Fruit fly (Drosophila melanogaster) Kc167 (cell line): ENCODE measurements around the gene dmt.
"Not testable (repeated sequence)": the region's sequence is repeated elsewhere in the genome, so short reads cannot be mapped to it uniquely, and the experiment has no call there.

Experiments
- Myc ChIP-seq: fragments of >200 bp; optimal IDR thresholded peaks from 2 replicates; lab custom pipeline; 2017; ENCODE audit warnings: missing external identifiers
- Sin3A ChIP-seq: fragments of >200 bp; optimal IDR thresholded peaks from 2 replicates; lab custom pipeline; 2018; ENCODE audit warnings: missing external identifiers
- h ChIP-seq: fragments of >200 bp; optimal IDR thresholded peaks from 3 replicates; lab custom pipeline; 2018; ENCODE audit warnings: missing external identifiers
- insv ChIP-seq: fragments of >200 bp; optimal IDR thresholded peaks from 3 replicates; lab custom pipeline; 2018; ENCODE audit warnings: missing external identifiers
- psq ChIP-seq: fragments of >200 bp; optimal IDR thresholded peaks from 2 replicates; lab custom pipeline; 2017; ENCODE audit warnings: missing external identifiers
- ttk ChIP-seq: sonication (Bioruptor generic); optimal IDR thresholded peaks from 2 replicates; lab custom pipeline; 2017; ENCODE audit warnings: missing external identifiers

The dmt gene

dm6 chr3R:9710886-9711285 is at the start of gene dmt, which contains the start of gene trbd:
dmt (plus strand) TSS chr3R:9711142.
trbd (minus strand) TSS chr3R:9711037.
- no peak for TF ChIP-seq psq (lab: Kevin White, UChicago)
- no peak for TF ChIP-seq Sin3A (lab: Kevin White, UChicago)
- TF ChIP-seq ttk (lab: Kevin White, UChicago), result no peak
- no peak for TF ChIP-seq h
- no peak for TF ChIP-seq Myc (lab: Kevin White, UChicago)
- no peak for TF ChIP-seq insv (lab: Kevin White, UChicago)

- TF ChIP-seq psq (lab: Kevin White, UChicago) (no peak), Myc (lab: Kevin White, UChicago) (no peak), ttk (lab: Kevin White, UChicago) (no peak), Sin3A (lab: Kevin White, UChicago) (no peak), insv (lab: Kevin White, UChicago) (no peak), h (no peak)
Observed at dm6 chr3R:9665405-9665804, 45.5 kb upstream of the dmt start.

- TF ChIP-seq h (no peak), Sin3A (lab: Kevin White, UChicago) (no peak), Myc (lab: Kevin White, UChicago) (no peak), psq (lab: Kevin White, UChicago) (no peak), ttk (lab: Kevin White, UChicago) (no peak), insv (lab: Kevin White, UChicago) (no peak)
Observed at dm6 chr3R:9673207-9673606, 37.7 kb upstream of the dmt start.

dm6 chr3R:9674196-9674693 is 36.7 kb upstream of the dmt start, which contains the start of gene Dhc1:
Dhc1 (minus strand) TSS chr3R:9674643.
- TF ChIP-seq Sin3A (lab: Kevin White, UChicago), result no peak
- no peak for TF ChIP-seq h
- TF ChIP-seq psq (lab: Kevin White, UChicago), result no peak
- no peak for TF ChIP-seq insv (lab: Kevin White, UChicago)
- TF ChIP-seq ttk (lab: Kevin White, UChicago), result no peak
- TF ChIP-seq Myc (lab: Kevin White, UChicago), result no peak

dm6 chr3R:9674968-9675573 is 35.9 kb upstream of the dmt start, which contains the start of gene Nepl12:
Nepl12 (plus strand) TSS chr3R:9675523.
- TF ChIP-seq psq (lab: Kevin White, UChicago) (no peak), insv (lab: Kevin White, UChicago) (no peak), Sin3A (lab: Kevin White, UChicago) (no peak), Myc (lab: Kevin White, UChicago) (no peak), ttk (lab: Kevin White, UChicago) (no peak), h (no peak)

- no peak for TF ChIP-seq h
Observed at dm6 chr3R:9677734-9678341, 33.1 kb upstream of the dmt start, which contains the start of gene p23. p23 (plus strand) TSS chr3R:9677927.

- TF ChIP-seq Myc (lab: Kevin White, UChicago), result no peak
- no peak for TF ChIP-seq insv (lab: Kevin White, UChicago)
- no peak for TF ChIP-seq Sin3A (lab: Kevin White, UChicago)
- TF ChIP-seq psq (lab: Kevin White, UChicago), result no peak
- TF ChIP-seq h, result no peak
- TF ChIP-seq ttk (lab: Kevin White, UChicago), result no peak
Observed at dm6 chr3R:9679746-9680145, 31.2 kb upstream of the dmt start, which contains the start of gene nmdyn-D7. nmdyn-D7 (plus strand) TSS chr3R:9679939.

dm6 chr3R:9683064-9683682 is 27.8 kb upstream of the dmt start:
- TF ChIP-seq ttk (lab: Kevin White, UChicago) (no peak), h (no peak), insv (lab: Kevin White, UChicago) (no peak), Myc (lab: Kevin White, UChicago) (no peak), Sin3A (lab: Kevin White, UChicago) (no peak), psq (lab: Kevin White, UChicago) (no peak)

- TF ChIP-seq h, result no peak
- no peak for TF ChIP-seq psq (lab: Kevin White, UChicago)
- TF ChIP-seq insv (lab: Kevin White, UChicago), result no peak
- TF ChIP-seq Sin3A (lab: Kevin White, UChicago), result no peak
- TF ChIP-seq ttk (lab: Kevin White, UChicago), result no peak
- no peak for TF ChIP-seq Myc (lab: Kevin White, UChicago)
Observed at dm6 chr3R:9684125-9684524, 26.8 kb upstream of the dmt start, which contains the start of gene CG9444. CG9444 (minus strand) TSS chr3R:9684264.

- TF ChIP-seq Myc (lab: Kevin White, UChicago); h; Sin3A (lab: Kevin White, UChicago): not testable (repeated sequence)
Observed at dm6 chr3R:9685376-9685775, 25.6 kb upstream of the dmt start, which contains the start of the genes eca and CG18542. eca (minus strand) TSS chr3R:9685476. CG18542 (plus strand) TSS chr3R:9685760.

dm6 chr3R:9692675-9693129 is 18.2 kb upstream of the dmt start, which contains the start of the genes Unc-115b, p24-2 and CG32939:
Unc-115b (minus strand) TSS chr3R:9692775.
p24-2 (minus strand) TSS chr3R:9692794.
CG32939 (plus strand) TSS chr3R:9693079.
- not testable (repeated sequence) for TF ChIP-seq insv, Sin3A, psq (lab: Kevin White, UChicago)
